Worm (Caenorhabditis elegans): Measurements from ENCODE around the gene lgg-1.

Gene lgg-1

ce11 chrII:6377381-6377948, 29.9 kb upstream of the lgg-1 start (continued):
- TF ChIP-seq die-1 (tag; optimal IDR thresholded peaks at IDR 0.05) (no peak), dox-1 (GFP tag; IDR thresholded peaks at IDR 0.05) (0 out of 2 replicates have a peak, but pooled peaks have one; percentile 13), ekl-4 (GFP tag; IDR thresholded peaks at IDR 0.05) (no peak), nfyb-1 (GFP tag; IDR thresholded peaks at IDR 0.05) (no peak), ztf-25 (GFP tag; IDR thresholded peaks at IDR 0.05) (no peak), ets-4 (GFP tag; optimal IDR thresholded peaks at IDR 0.05) (no peak), ztf-26 (tag; optimal IDR thresholded peaks at IDR 0.05) (no peak), ceh-40 (GFP tag; IDR thresholded peaks at IDR 0.05) (no peak), zim-3 (tag; optimal IDR thresholded peaks at IDR 0.05) (no peak), gei-17 (GFP tag; optimal IDR thresholded peaks at IDR 0.05) (no peak), F37B4.10 (GFP tag; IDR thresholded peaks at IDR 0.05) (no peak), nhr-27 (tag; optimal IDR thresholded peaks at IDR 0.05) (no peak), F57A8.1 (GFP tag; optimal IDR thresholded peaks at IDR 0.05) (no peak), nfya-2 (GFP tag; IDR thresholded peaks at IDR 0.05) (no peak)

ce11 chrII:6376693-6377092, 29.2 kb upstream of the lgg-1 start:
- TF ChIP-seq sea-2 (GFP tag; IDR thresholded peaks at IDR 0.05) (no peak), gei-17 (GFP tag; optimal IDR thresholded peaks at IDR 0.05) (no peak), B0035.1 (tag; optimal IDR thresholded peaks at IDR 0.05) (no peak)

- TF ChIP-seq hrde-1 (tag; optimal IDR thresholded peaks at IDR 0.05; ENCODE audit: borderline replicate concordance): peak; percentile 11
- TF ChIP-seq attf-5 (GFP tag; optimal IDR thresholded peaks at IDR 0.05): peak; percentile 27
- TF ChIP-seq tbp1 (GFP tag; optimal IDR thresholded peaks at IDR 0.05): no peak
- no peak for TF ChIP-seq madf-3 (GFP tag; IDR thresholded peaks at IDR 0.05)
- TF ChIP-seq unc-62 (GFP tag; optimal IDR thresholded peaks at IDR 0.05): peak; percentile 64
- TF ChIP-seq Y53G8AR.9 (GFP tag; conservative IDR thresholded peaks at IDR 0.05): 0 out of 2 replicates have a peak, but pooled peaks have one; percentile 9
- TF ChIP-seq B0336.3 (GFP tag; IDR thresholded peaks at IDR 0.05): peak; percentile 67
- no peak for TF ChIP-seq Y79H2A.3 (GFP tag; conservative IDR thresholded peaks at IDR 0.05)
- no peak for TF ChIP-seq ceh-27 (GFP tag; optimal IDR thresholded peaks at IDR 0.05)
- TF ChIP-seq ekl-4 (GFP tag; IDR thresholded peaks at IDR 0.05): 0 out of 2 replicates have a peak, but pooled peaks have one; percentile 6
- TF ChIP-seq snpc-3.4 (tag; optimal IDR thresholded peaks at IDR 0.05): no peak
- TF ChIP-seq cebp-1 (GFP tag; IDR thresholded peaks at IDR 0.05): no peak; the same call in 1 of the 2 replicates
- peak; percentile 83 for TF ChIP-seq cebp-1 (tag; optimal IDR thresholded peaks at IDR 0.05)
- TF ChIP-seq nhr-80 (tag; optimal IDR thresholded peaks at IDR 0.05): peak; percentile 81
- TF ChIP-seq mcd-1 (GFP tag; IDR thresholded peaks at IDR 0.05): peak; percentile 18; the same call in 1 of the 2 replicates
- TF ChIP-seq madf-6 (GFP tag; IDR thresholded peaks at IDR 0.05): peak; percentile 44; the same call in 1 of the 2 replicates
- no peak for TF ChIP-seq pbrm-1 (GFP tag; IDR thresholded peaks at IDR 0.05)
Observed at ce11 chrII:6374646-6375045, 27.1 kb upstream of the lgg-1 start.

ce11 chrII:6373361-6373760, 25.8 kb upstream of the lgg-1 start:
- no peak for TF ChIP-seq F39B2.1 (GFP tag; IDR thresholded peaks at IDR 0.05)
- TF ChIP-seq mcd-1 (GFP tag; IDR thresholded peaks at IDR 0.05): peak; percentile 40; the same call in 1 of the 2 replicates
- 0 out of 2 replicates have a peak, but pooled peaks have one; percentile 60 for TF ChIP-seq ceh-58 (GFP tag; IDR thresholded peaks at IDR 0.05)
- no peak for TF ChIP-seq rcor-1 (GFP tag; IDR thresholded peaks at IDR 0.05)
- peak; percentile 37; the same call in 1 of the 2 replicates for TF ChIP-seq egrh-3 (GFP tag; IDR thresholded peaks at IDR 0.05)
- no peak for TF ChIP-seq lin-26 (GFP tag; IDR thresholded peaks at IDR 0.05)
- no peak for TF ChIP-seq hlh-12 (tag; optimal IDR thresholded peaks at IDR 0.05)

Measured in whole organism, young adult.